Worm (Caenorhabditis elegans) whole organism, L4 larva: ENCODE measurements around the gene T01B11.1.

Source experiments
- Y75B8A.6 ChIP-seq: fragments of 200-800 bp; sonication (Bioruptor generic); IDR thresholded peaks from 2 replicates; pipeline ENCODE4 v1.3.6; 2022; ENCODE audit warnings: missing genetic modification reagents, missing genetic modification characterization, missing compliant biosample characterization
- daf-8 ChIP-seq: fragments of 200-800 bp; sonication (Bioruptor generic); IDR thresholded peaks from 2 replicates; pipeline ENCODE4 v1.3.6; 2022; ENCODE audit warnings: missing genetic modification characterization, missing compliant biosample characterization
- nhr-237 ChIP-seq: sonication (generic microtip); optimal IDR thresholded peaks from 2 replicates; lab custom pipeline; 2017; ENCODE audit warnings: missing biosample characterization, missing genetic modification characterization
- nhr-6 ChIP-seq: fragments of 150-350 bp; optimal IDR thresholded peaks from 2 replicates; lab custom pipeline; 2014; ENCODE audit warnings: missing biosample characterization, missing genetic modification characterization
- nhr-76 ChIP-seq: fragments of 150-350 bp; optimal IDR thresholded peaks from 2 replicates; lab custom pipeline; 2014; ENCODE audit warnings: missing biosample characterization, missing genetic modification characterization
- unc-130 ChIP-seq: sonication (generic microtip); optimal IDR thresholded peaks from 2 replicates; lab custom pipeline; 2016; ENCODE audit warnings: missing genetic modification reagents, missing genetic modification characterization, missing compliant biosample characterization
- unc-39 ChIP-seq: sonication (generic microtip); optimal IDR thresholded peaks from 2 replicates; lab custom pipeline; 2017; ENCODE audit warnings: missing biosample characterization, missing genetic modification characterization

DNA sequence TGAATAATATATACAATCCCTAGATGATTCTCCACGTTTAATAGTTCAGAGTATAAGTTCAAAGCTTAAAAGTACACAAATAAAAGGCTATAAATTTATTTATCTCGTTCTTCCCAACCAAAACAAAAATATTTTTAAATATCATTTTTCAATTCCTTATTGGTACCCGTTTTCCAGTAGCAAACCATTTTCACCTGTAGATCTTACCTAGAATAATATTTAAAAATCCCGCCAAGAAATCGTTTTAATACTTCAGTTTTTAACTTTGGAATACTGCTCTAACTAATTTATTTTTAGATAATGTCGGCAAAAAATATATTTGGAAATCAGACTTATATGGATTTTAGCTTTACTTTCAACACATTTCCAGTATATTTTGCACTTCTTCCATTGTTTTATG is 45.2 kb downstream of the T01B11.1 start, which contains the start of gene sru-7:
- TF ChIP-seq nhr-237 (no peak), unc-130 (GFP tag; lab: Kevin White, UChicago) (no peak), Y75B8A.6 (no peak), daf-8 (GFP tag; lab: Robert Waterston, UW) (no peak), nhr-6 (no peak), unc-39 (tag; lab: Kevin White, UChicago) (no peak), nhr-76 (tag; lab: Kevin White, UChicago) (no peak)
